Worm (Caenorhabditis elegans) whole organism, dauer: ENCODE data around the gene C36C9.6.

Source experiments
- unc-62 ChIP-seq: sonication (generic microtip); optimal IDR thresholded peaks from 2 replicates; lab custom pipeline; 2017; ENCODE audit warnings: missing biosample characterization, missing genetic modification reagents, missing genetic modification characterization

Gene C36C9.6

ce11 chrX:1675879-1676278 lies 14.9 kb downstream of the C36C9.6 start:
- TF ChIP-seq unc-62 (GFP tag; lab: Kevin White, UChicago), result no peak

- TF ChIP-seq unc-62 (GFP tag; lab: Kevin White, UChicago), result no peak
Measured at ce11 chrX:1674056-1674455, 16.7 kb downstream of the C36C9.6 start, which contains the start of gene tbx-31. Gene tbx-31 (minus strand): TSS chrX:1674156.

- no peak for TF ChIP-seq unc-62 (GFP tag; lab: Kevin White, UChicago)
Measured at ce11 chrX:1668748-1669147, 22.0 kb downstream of the C36C9.6 start, which contains the start of gene R09H3.3. Gene R09H3.3 (minus strand): TSS chrX:1668848.

ce11 chrX:1667056-1667455 lies 23.7 kb downstream of the C36C9.6 start:
- no peak for TF ChIP-seq unc-62 (GFP tag; lab: Kevin White, UChicago)

- TF ChIP-seq unc-62 (GFP tag; lab: Kevin White, UChicago), result no peak
Measured at ce11 chrX:1664925-1665324, 25.9 kb downstream of the C36C9.6 start, which contains the start of gene R09H3.2. Gene R09H3.2 (minus strand): TSS chrX:1665025.

- TF ChIP-seq unc-62 (GFP tag; lab: Kevin White, UChicago), result no peak
Measured at ce11 chrX:1655207-1655606, 35.6 kb downstream of the C36C9.6 start, which contains the start of gene tbx-32. Gene tbx-32 (plus strand): TSS chrX:1655507.

- TF ChIP-seq unc-62 (GFP tag; lab: Kevin White, UChicago), result no peak
Measured at ce11 chrX:1654146-1654545, 36.6 kb downstream of the C36C9.6 start, which contains the start of gene ZK380.6. Gene ZK380.6 (plus strand): TSS chrX:1654446.

- no peak for TF ChIP-seq unc-62 (GFP tag; lab: Kevin White, UChicago)
Measured at ce11 chrX:1651668-1652067, 39.1 kb downstream of the C36C9.6 start, which contains the start of gene ZK380.4. Gene ZK380.4 (minus strand): TSS chrX:1651994.

ce11 chrX:1643442-1644096 lies 47.2 kb downstream of the C36C9.6 start:
- TF ChIP-seq unc-62 (GFP tag; lab: Kevin White, UChicago), result no peak
